Fruit fly (Drosophila melanogaster) whole organism, embryonic: Measurements from ENCODE around the gene Pex10.

Experiments used
- Aef1 ChIP-seq: fragments of 200-800 bp; sonication (Bioruptor generic); IDR thresholded peaks from 3 replicates; pipeline ENCODE4 v1.3.6; 2022; ENCODE audit warnings: missing biosample characterization, missing genetic modification characterization
- Atf3 ChIP-seq: fragments of 200-800 bp; sonication (Bioruptor generic); optimal IDR thresholded peaks from 3 replicates; lab custom pipeline; 2016; ENCODE audit warnings: missing biosample characterization, missing genetic modification characterization
- Awh ChIP-seq: fragments of 200-800 bp; sonication (Bioruptor generic); IDR thresholded peaks from 2 replicates; pipeline ENCODE4, ENCODE4 v1.3.6; 2022; ENCODE audit warnings: missing biosample characterization, missing genetic modification characterization
- BtbVII ChIP-seq: fragments of 200-800 bp; sonication (Bioruptor generic); optimal IDR thresholded peaks from 3 replicates; lab custom pipeline; 2017; ENCODE audit warnings: missing biosample characterization, mild to moderate bottlenecking, missing genetic modification characterization
- CG10366 ChIP-seq: fragments of 200-800 bp; sonication (Bioruptor generic); IDR thresholded peaks from 2 replicates; pipeline ENCODE4 v1.3.6; 2022; ENCODE audit warnings: missing biosample characterization, missing genetic modification characterization
- CG10565 ChIP-seq: fragments of 200-800 bp; sonication (Bioruptor generic); optimal IDR thresholded peaks from 3 replicates; lab custom pipeline; 2016; ENCODE audit warnings: missing biosample characterization, mild to moderate bottlenecking, missing genetic modification characterization
- CG10654 ChIP-seq: fragments of 200-800 bp; sonication (Bioruptor generic); optimal IDR thresholded peaks from 2 replicates; lab custom pipeline; 2016; ENCODE audit warnings: missing biosample characterization, missing genetic modification characterization
- CG12659 ChIP-seq: fragments of 200-800 bp; sonication (Bioruptor generic); optimal IDR thresholded peaks from 3 replicates; lab custom pipeline; 2017; ENCODE audit warnings: mild to moderate bottlenecking, missing biosample characterization, missing genetic modification reagents, missing genetic modification characterization
- CG12769 ChIP-seq: fragments of 200-800 bp; sonication (Bioruptor generic); optimal IDR thresholded peaks from 2 replicates; lab custom pipeline; 2019; ENCODE audit warnings: missing biosample characterization, mild to moderate bottlenecking, missing genetic modification characterization, moderate library complexity
- CG14667 ChIP-seq: fragments of 200-800 bp; sonication (Bioruptor generic); IDR thresholded peaks from 2 replicates; pipeline ENCODE4 v1.3.6; 2022; ENCODE audit warnings: missing biosample characterization, missing genetic modification characterization
- CG1647 ChIP-seq: fragments of 200-800 bp; sonication (Bioruptor generic); optimal IDR thresholded peaks from 3 replicates; lab custom pipeline; 2016; ENCODE audit warnings: missing biosample characterization, missing genetic modification characterization
- CG16815 ChIP-seq: fragments of 200-800 bp; sonication (Bioruptor generic); optimal IDR thresholded peaks from 3 replicates; lab custom pipeline; 2017; ENCODE audit warnings: missing biosample characterization, mild to moderate bottlenecking, missing genetic modification characterization
- CG17612 ChIP-seq: fragments of 200-800 bp; sonication (Bioruptor generic); IDR thresholded peaks from 2 replicates; pipeline ENCODE4 v1.3.6; 2022; ENCODE audit warnings: missing biosample characterization, missing genetic modification characterization
- CG30431 ChIP-seq: fragments of 200-800 bp; sonication (Bioruptor generic); optimal IDR thresholded peaks from 2 replicates; lab custom pipeline; 2017; ENCODE audit warnings: missing biosample characterization, missing genetic modification characterization
- CG31224 ChIP-seq: fragments of 200-800 bp; sonication (Bioruptor generic); IDR thresholded peaks from 2 replicates; pipeline ENCODE4 v1.3.6; 2022; ENCODE audit warnings: missing biosample characterization, missing genetic modification characterization
- CG33213 ChIP-seq: fragments of 200-800 bp; sonication (Bioruptor generic); optimal IDR thresholded peaks from 3 replicates; lab custom pipeline; 2016; ENCODE audit warnings: missing biosample characterization, missing genetic modification characterization
- CG34376 ChIP-seq: fragments of 200-800 bp; sonication (Bioruptor generic); optimal IDR thresholded peaks from 2 replicates; lab custom pipeline; 2018; ENCODE audit warnings: missing biosample characterization, mild to moderate bottlenecking, missing genetic modification characterization
- CG3726 ChIP-seq: fragments of 200-800 bp; sonication (Bioruptor generic); IDR thresholded peaks from 3 replicates; pipeline ENCODE4, ENCODE4 v1.3.6; 2022; ENCODE audit warnings: missing biosample characterization, missing genetic modification characterization
- CG4360 ChIP-seq: fragments of 200-800 bp; sonication (Bioruptor generic); IDR thresholded peaks from 2 replicates; pipeline ENCODE4 v1.3.6; 2022; ENCODE audit warnings: missing biosample characterization, missing genetic modification characterization
- CG4424 ChIP-seq: fragments of 200-800 bp; sonication (Bioruptor generic); optimal IDR thresholded peaks from 3 replicates; lab custom pipeline; 2016; ENCODE audit warnings: missing biosample characterization, missing genetic modification characterization
- CG4730 ChIP-seq: fragments of 200-800 bp; sonication (Bioruptor generic); IDR thresholded peaks from 2 replicates; pipeline ENCODE4 v1.3.6; 2022; ENCODE audit warnings: missing biosample characterization, missing genetic modification characterization
- CG4820 ChIP-seq: fragments of 200-800 bp; sonication (Bioruptor generic); optimal IDR thresholded peaks from 3 replicates; lab custom pipeline; 2016; ENCODE audit warnings: missing biosample characterization, missing genetic modification characterization
- CG5180 ChIP-seq: fragments of 200-800 bp; sonication (Bioruptor generic); optimal IDR thresholded peaks from 3 replicates; lab custom pipeline; 2017; ENCODE audit warnings: missing biosample characterization, missing genetic modification characterization, mild to moderate bottlenecking, moderate library complexity, missing genetic modification reagents
- CG5953 ChIP-seq: fragments of 200-800 bp; sonication (Bioruptor generic); IDR thresholded peaks from 2 replicates; pipeline ENCODE4 v1.3.6; 2022; ENCODE audit warnings: missing biosample characterization, missing genetic modification characterization
- CG6272 ChIP-seq: fragments of 200-800 bp; sonication (Bioruptor generic); IDR thresholded peaks from 2 replicates; pipeline ENCODE4 v1.3.6; 2022; ENCODE audit warnings: missing biosample characterization, missing genetic modification characterization
- CG7556 ChIP-seq: fragments of 200-800 bp; sonication (Bioruptor generic); optimal IDR thresholded peaks from 2 replicates; lab custom pipeline; 2017; ENCODE audit warnings: missing biosample characterization, mild to moderate bottlenecking, missing genetic modification characterization
- CG7745 ChIP-seq: fragments of 200-800 bp; sonication (Bioruptor generic); optimal IDR thresholded peaks from 2 replicates; lab custom pipeline; 2018; ENCODE audit warnings: missing biosample characterization, mild to moderate bottlenecking, missing genetic modification characterization, moderate library complexity
- CG9437 ChIP-seq: fragments of 200-800 bp; sonication (Bioruptor generic); optimal IDR thresholded peaks from 2 replicates; lab custom pipeline; 2018; ENCODE audit warnings: missing biosample characterization, mild to moderate bottlenecking, missing genetic modification characterization
- Chrac-16 ChIP-seq: fragments of 200-800 bp; sonication (Bioruptor generic); optimal IDR thresholded peaks from 3 replicates; lab custom pipeline; 2016; ENCODE audit warnings: missing biosample characterization, missing genetic modification characterization
- Doc2 ChIP-seq: fragments of 200-800 bp; sonication (Bioruptor generic); IDR thresholded peaks from 2 replicates; pipeline ENCODE4 v1.3.6; 2022; ENCODE audit warnings: missing biosample characterization, missing genetic modification characterization
- Ets65A ChIP-seq: fragments of 200-800 bp; sonication (Bioruptor generic); peaks from one replicate; lab custom pipeline; 2016; ENCODE audit warnings: missing biosample characterization, missing genetic modification characterization
- GATAe ChIP-seq: fragments of 200-800 bp; sonication (Bioruptor generic); conservative IDR thresholded peaks from 2 replicates; pipeline ENCODE4 v1.3.6; 2022; ENCODE audit warnings: missing biosample characterization, missing genetic modification characterization
- H15 ChIP-seq: fragments of 200-800 bp; sonication (Bioruptor generic); IDR thresholded peaks from 3 replicates; pipeline ENCODE4 v1.3.6; 2022; ENCODE audit warnings: missing biosample characterization, missing genetic modification characterization
- Hand ChIP-seq: fragments of 200-800 bp; sonication (Bioruptor generic); optimal IDR thresholded peaks from 2 replicates; lab custom pipeline; 2017; ENCODE audit warnings: mild to moderate bottlenecking, missing biosample characterization, missing genetic modification reagents, missing genetic modification characterization
- Hr3 ChIP-seq: fragments of 200-800 bp; sonication (Bioruptor generic); optimal IDR thresholded peaks from 3 replicates; lab custom pipeline; 2016; ENCODE audit warnings: missing biosample characterization, missing genetic modification characterization
- Mad ChIP-seq: fragments of 200-800 bp; sonication (Bioruptor generic); optimal IDR thresholded peaks from 2 replicates; lab custom pipeline; 2016; ENCODE audit warnings: missing biosample characterization, missing genetic modification characterization
- Sin3A ChIP-seq: fragments of >200 bp; optimal IDR thresholded peaks from 2 replicates; lab custom pipeline; 2018
- aop ChIP-seq: fragments of 200-800 bp; sonication (Bioruptor generic); IDR thresholded peaks from 2 replicates; pipeline ENCODE4 v1.3.6; 2022; ENCODE audit warnings: missing biosample characterization, missing genetic modification characterization
- ase ChIP-seq: fragments of 200-800 bp; sonication (Bioruptor generic); IDR thresholded peaks from 3 replicates; pipeline ENCODE4 v1.3.6; 2022; ENCODE audit warnings: missing biosample characterization, missing genetic modification characterization
- chif ChIP-seq, 2 experiments: fragments of 200-800 bp; sonication (Bioruptor generic); optimal IDR thresholded peaks; 3 replicates each; lab custom pipeline; 2016; ENCODE audit warnings: missing biosample characterization in 2 of 2, missing genetic modification characterization in 2 of 2
- ewg ChIP-seq: fragments of 200-800 bp; sonication (Bioruptor generic); optimal IDR thresholded peaks from 3 replicates; lab custom pipeline; 2017; ENCODE audit warnings: mild to moderate bottlenecking, missing biosample characterization, missing genetic modification reagents, missing genetic modification characterization
- fd64A ChIP-seq: fragments of 200-800 bp; sonication (Bioruptor generic); optimal IDR thresholded peaks from 3 replicates; lab custom pipeline; 2018; ENCODE audit warnings: missing biosample characterization, mild to moderate bottlenecking, missing genetic modification characterization
- grau ChIP-seq: fragments of 200-800 bp; optimal IDR thresholded peaks from 3 replicates; lab custom pipeline; 2019; ENCODE audit warnings: missing biosample characterization, mild to moderate bottlenecking, missing genetic modification characterization, moderate library complexity
- h ChIP-seq: fragments of >200 bp; optimal IDR thresholded peaks from 2 replicates; lab custom pipeline; 2017
- hth ChIP-seq: fragments of >200 bp; optimal IDR thresholded peaks from 2 replicates; lab custom pipeline; 2017; ENCODE audit warnings: inconsistent platforms
- ind ChIP-seq: fragments of 200-800 bp; sonication (Bioruptor generic); optimal IDR thresholded peaks from 3 replicates; lab custom pipeline; 2016; ENCODE audit warnings: missing biosample characterization, missing genetic modification characterization
- kni ChIP-seq: fragments of 200-800 bp; sonication (Bioruptor generic); optimal IDR thresholded peaks from 3 replicates; lab custom pipeline; 2017; ENCODE audit warnings: mild to moderate bottlenecking, missing biosample characterization, missing genetic modification reagents, missing genetic modification characterization
- pzg ChIP-seq: fragments of 200-800 bp; sonication (Bioruptor generic); optimal IDR thresholded peaks from 3 replicates; lab custom pipeline; 2018; ENCODE audit warnings: missing biosample characterization, mild to moderate bottlenecking, missing genetic modification characterization, moderate library complexity
- ro ChIP-seq: fragments of 200-800 bp; sonication (Bioruptor generic); IDR thresholded peaks from 2 replicates; pipeline ENCODE4 v1.3.6; 2022; ENCODE audit warnings: missing biosample characterization, missing genetic modification characterization
- sens-2 ChIP-seq: fragments of 200-800 bp; sonication (Bioruptor generic); IDR thresholded peaks from 2 replicates; pipeline ENCODE4 v1.3.6; 2022; ENCODE audit warnings: missing biosample characterization, missing genetic modification characterization
- trem ChIP-seq: fragments of 200-800 bp; optimal IDR thresholded peaks from 3 replicates; lab custom pipeline; 2019; ENCODE audit warnings: missing biosample characterization, mild to moderate bottlenecking, missing genetic modification characterization, moderate library complexity
- vnd ChIP-seq: fragments of 200-800 bp; sonication (Bioruptor generic); IDR thresholded peaks from 3 replicates; pipeline ENCODE4 v1.3.6; 2022; ENCODE audit warnings: missing biosample characterization, missing genetic modification characterization; ENCODE audit not compliant: partially characterized antibody

Gene Pex10

dm6 chr3L:1558178-1558788 is at the start of gene Pex10, which contains the start of gene CG12099 (continued):
- TF ChIP-seq hth (lab: Kevin White, UChicago) (no peak), grau (tag; lab: Kevin White, UChicago) (peak; percentile 88), ro (GFP tag; lab: Robert Waterston, UW) (peak; percentile 51), Sin3A (lab: Kevin White, UChicago) (peak; percentile 87), fd64A (peak; percentile 41), CG4730 (peak; percentile 87), CG1647 (GFP tag; lab: Kevin White, UChicago) (peak; percentile 79), Doc2 (GFP tag; lab: Robert Waterston, UW) (peak; percentile 33; the same call in 1 of the 2 replicates), h (no peak), CG14667 (GFP tag; lab: Robert Waterston, UW) (peak; percentile 87), CG10366 (GFP tag; lab: Robert Waterston, UW) (peak; percentile 92), CG12659 (GFP tag; lab: Kevin White, UChicago) (peak; percentile 94), BtbVII (GFP tag; lab: Kevin White, UChicago) (peak; percentile 78), CG30431 (GFP tag; lab: Kevin White, UChicago) (peak; percentile 76), Chrac-16 (GFP tag; lab: Kevin White, UChicago) (peak; percentile 91), sens-2 (GFP tag; lab: Robert Waterston, UW) (peak; percentile 86), Aef1 (GFP tag; lab: Robert Waterston, UW) (peak; percentile 91), Awh (GFP tag; lab: Robert Waterston, UW) (peak; percentile 77), ase (GFP tag; lab: Robert Waterston, UW) (peak; percentile 85), CG10565 (no peak), aop (peak; percentile 47; the same call in 1 of the 2 replicates), pzg (peak; percentile 76), CG5180 (GFP tag; lab: Kevin White, UChicago) (no peak), Atf3 (GFP tag; lab: Kevin White, UChicago) (peak; percentile 65), ind (peak; percentile 91), chif (GFP tag; optimal IDR thresholded peaks at IDR 0.05; lab: Kevin White, UChicago) (peak; percentile 30 to 66), Hand (GFP tag; lab: Kevin White, UChicago) (peak; percentile 50), Hr3 (GFP tag; lab: Kevin White, UChicago) (peak; percentile 92), GATAe (peak; percentile 91), CG6272 (GFP tag; lab: Robert Waterston, UW) (peak; percentile 94), kni (peak; percentile 78), CG5953 (GFP tag; lab: Robert Waterston, UW) (peak; percentile 68), CG31224 (peak; percentile 80; the same call in 1 of the 2 replicates), CG16815 (GFP tag; lab: Kevin White, UChicago) (peak; percentile 84), H15 (peak; percentile 86; the same call in 2 of the 3 replicates), vnd (GFP tag; lab: Robert Waterston, UW) (peak; percentile 92), Mad (GFP tag; lab: Kevin White, UChicago) (peak; percentile 83), CG12769 (tag; lab: Kevin White, UChicago) (no peak), trem (tag; lab: Kevin White, UChicago) (peak; percentile 92), CG3726 (peak; percentile 88; the same call in 2 of the 3 replicates), CG7556 (GFP tag; lab: Kevin White, UChicago) (peak; percentile 87), CG33213 (peak; percentile 59), ewg (GFP tag; lab: Kevin White, UChicago) (peak; percentile 67), CG4820 (GFP tag; lab: Kevin White, UChicago) (peak; percentile 81), CG4424 (peak; percentile 91), CG9437 (GFP tag; lab: Kevin White, UChicago) (peak; percentile 83), CG17612 (GFP tag; lab: Robert Waterston, UW) (peak; percentile 87), CG34376 (peak; percentile 85), Ets65A (GFP tag; lab: Kevin White, UChicago) (peak; percentile 97), CG4360 (GFP tag; lab: Robert Waterston, UW) (no peak), CG7745 (no peak), CG10654 (GFP tag; lab: Kevin White, UChicago) (peak; percentile 87)
